Worm (Caenorhabditis elegans) whole organism, L4/young adult: ENCODE results near the gene amdh-1.

Source experiments
- W03F9.2 ChIP-seq: fragments of 150-350 bp; optimal IDR thresholded peaks from 2 replicates; lab custom pipeline; 2014; ENCODE audit warnings: missing biosample characterization, missing genetic modification characterization
- him-1 ChIP-seq: sonication (generic microtip); optimal IDR thresholded peaks from 2 replicates; lab custom pipeline; 2016; ENCODE audit warnings: missing genotype, missing genetic modification reagents, missing genetic modification characterization, missing compliant biosample characterization

DNA sequence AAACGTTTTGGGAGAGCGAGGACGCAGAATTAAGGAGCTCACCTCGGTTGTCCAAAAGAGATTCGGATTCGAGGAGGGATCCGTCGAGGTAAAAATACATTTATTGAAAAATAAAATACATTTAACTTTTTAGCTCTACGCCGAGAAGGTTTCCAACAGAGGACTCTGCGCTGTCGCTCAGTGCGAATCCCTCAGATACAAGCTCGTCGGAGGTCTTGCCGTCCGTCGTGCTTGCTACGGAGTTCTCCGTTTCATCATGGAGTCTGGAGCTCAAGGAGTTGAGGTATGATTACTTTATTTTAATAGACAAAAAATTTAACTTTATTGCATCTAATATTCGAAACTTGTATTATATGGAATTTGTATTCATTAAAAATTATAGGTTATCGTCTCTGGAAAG lies 44.6 kb upstream of the amdh-1 start:
- no peak for TF ChIP-seq him-1 (tag; lab: Kevin White, UChicago)
- TF ChIP-seq W03F9.2, result no peak
